Worm (Caenorhabditis elegans) whole organism, L1 larva: Measurements from ENCODE around the gene popl-1.

ENCODE experiments used
- ama-1 ChIP-seq: fragments of 150-350 bp; optimal IDR thresholded peaks from 2 replicates; lab custom pipeline; 2014
- fkh-10 ChIP-seq: sonication (generic microtip); optimal IDR thresholded peaks from 2 replicates; lab custom pipeline; 2017; ENCODE audit warnings: missing biosample characterization, missing genetic modification reagents, missing genetic modification characterization
- nhr-77 ChIP-seq: fragments of 150-350 bp; optimal IDR thresholded peaks from 2 replicates; lab custom pipeline; 2014; ENCODE audit warnings: missing biosample characterization, missing genetic modification characterization
- pqm-1 ChIP-seq: sonication (generic microtip); optimal IDR thresholded peaks from 3 replicates; lab custom pipeline; 2017; ENCODE audit warnings: missing biosample characterization, missing genetic modification characterization
- ztf-4 ChIP-seq: fragments of 150-350 bp; optimal IDR thresholded peaks from 2 replicates; lab custom pipeline; 2014; ENCODE audit warnings: missing biosample characterization, missing genetic modification characterization

- TF ChIP-seq fkh-10 (no peak), pqm-1 (tag; lab: Kevin White, UChicago) (no peak), ztf-4 (no peak), ama-1 (no peak), nhr-77 (tag; lab: Kevin White, UChicago) (no peak)
Measured at ce11 chrIII:6382987-6383602, 47.6 kb downstream of the popl-1 start, which contains the start of gene let-716.
